4 worm cellular contexts compared by ENCODE assay signal in the genomic region with DNA sequence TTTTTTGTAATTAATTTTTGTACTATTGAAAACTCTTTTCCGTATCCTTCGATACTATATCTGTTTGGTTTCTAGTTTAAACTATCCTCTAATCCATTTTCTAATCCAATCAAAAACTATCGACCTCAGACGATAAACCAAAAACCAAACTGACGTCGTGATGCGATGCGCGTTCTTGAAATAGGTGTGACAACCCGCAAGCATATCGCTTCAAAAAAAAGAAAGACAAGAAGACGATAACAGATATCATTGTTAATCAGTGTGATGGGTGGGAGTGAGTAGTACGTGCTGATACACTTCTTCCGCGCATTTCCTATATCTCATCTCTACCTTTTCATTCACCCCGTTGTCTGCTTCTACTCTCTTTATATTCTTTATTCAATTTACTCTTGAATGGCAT.
TF ChIP-seq lines count a peak whose summit lies in the region.

A gene (plus strand): TSS at position 246 of the 400 bp plus-strand sequence.

TF ChIP-seq in whole organism, L1 larva, 84 proteins besides CTCF, POLR2A, EP300 and RAD21 (continues in another document):
- TF ChIP-seq egl-27 (tag; optimal IDR thresholded peaks at IDR 0.05; lab: Kevin White, UChicago) = no peak
- no peak for TF ChIP-seq jun-1 (tag; optimal IDR thresholded peaks at IDR 0.05; lab: Kevin White, UChicago)
- TF ChIP-seq mab-9 (GFP tag; IDR thresholded peaks at IDR 0.05; lab: Robert Waterston, UW) = no peak
- peak; percentile 44 for TF ChIP-seq lin-14 (GFP tag; optimal IDR thresholded peaks at IDR 0.05; lab: Kevin White, UChicago)
- no peak for TF ChIP-seq C34B4.2 (tag; optimal IDR thresholded peaks at IDR 0.05; lab: Kevin White, UChicago)
- TF ChIP-seq elt-2 (tag; optimal IDR thresholded peaks at IDR 0.05; lab: Kevin White, UChicago) = no peak
- TF ChIP-seq ces-1 (GFP tag; optimal IDR thresholded peaks at IDR 0.05; lab: Kevin White, UChicago) = no peak
- no peak for TF ChIP-seq nhr-90 (tag; optimal IDR thresholded peaks at IDR 0.05; lab: Kevin White, UChicago; ENCODE audit: poor library complexity)
- TF ChIP-seq lir-3 (tag; optimal IDR thresholded peaks at IDR 0.05; lab: Kevin White, UChicago; ENCODE audit: poor library complexity) = no peak
- TF ChIP-seq tlp-1 (tag; optimal IDR thresholded peaks at IDR 0.05; lab: Kevin White, UChicago) = no peak
- TF ChIP-seq ets-5 (GFP tag; IDR thresholded peaks at IDR 0.05; lab: Robert Waterston, UW) = no peak
- no peak for TF ChIP-seq zag-1 (tag; optimal IDR thresholded peaks at IDR 0.05; lab: Kevin White, UChicago)
- TF ChIP-seq nhr-19 (GFP tag; conservative IDR thresholded peaks at IDR 0.05; lab: Robert Waterston, UW) = no peak
- peak; percentile 8 for TF ChIP-seq nhr-20 (tag; optimal IDR thresholded peaks at IDR 0.05; lab: Kevin White, UChicago)
- TF ChIP-seq lin-39 (tag; optimal IDR thresholded peaks at IDR 0.05; lab: Kevin White, UChicago) = no peak
- no peak for TF ChIP-seq dpl-1 (GFP tag; optimal IDR thresholded peaks at IDR 0.05; lab: Kevin White, UChicago)
- TF ChIP-seq pqm-1 (tag; optimal IDR thresholded peaks at IDR 0.05; lab: Kevin White, UChicago) = no peak
- TF ChIP-seq efl-1 (optimal IDR thresholded peaks at IDR 0.05; lab: Kevin White, UChicago) = no peak
- peak in 1 of 2 experiments; percentile 43 for TF ChIP-seq efl-1 (GFP tag; optimal IDR thresholded peaks at IDR 0.05 in 1 of 2; lab: Kevin White, UChicago)
- no peak for TF ChIP-seq snpc-4 (tag; optimal IDR thresholded peaks at IDR 0.05; lab: Kevin White, UChicago)
- no peak for TF ChIP-seq unc-130 (tag; optimal IDR thresholded peaks at IDR 0.05; lab: Kevin White, UChicago)
- TF ChIP-seq rnt-1 (tag; optimal IDR thresholded peaks at IDR 0.05; lab: Kevin White, UChicago) = no peak

TF ChIP-seq in whole organism, L2 larva, 48 proteins besides CTCF, POLR2A, EP300 and RAD21:
- TF ChIP-seq nhr-77 (tag; optimal IDR thresholded peaks at IDR 0.05; lab: Kevin White, UChicago) = no peak
- peak; percentile 75 for TF ChIP-seq sma-9 (GFP tag; optimal IDR thresholded peaks at IDR 0.05; lab: Kevin White, UChicago)
- no peak for TF ChIP-seq sma-9 (tag; optimal IDR thresholded peaks at IDR 0.05; lab: Kevin White, UChicago)
- TF ChIP-seq mab-5 (tag; optimal IDR thresholded peaks at IDR 0.05; lab: Kevin White, UChicago) = no peak
- TF ChIP-seq blmp-1 (tag; optimal IDR thresholded peaks at IDR 0.05; lab: Kevin White, UChicago; ENCODE audit: insufficient read depth) = no peak
- TF ChIP-seq nhr-21 (tag; optimal IDR thresholded peaks at IDR 0.05; lab: Kevin White, UChicago) = peak; percentile 41

TF ChIP-seq in whole organism, L3 larva, 47 proteins besides CTCF, POLR2A, EP300 and RAD21:
- TF ChIP-seq nhr-43 (tag; optimal IDR thresholded peaks at IDR 0.05; lab: Kevin White, UChicago; ENCODE audit: poor library complexity, severe bottlenecking) (peak; percentile 56), nhr-25 (tag; optimal IDR thresholded peaks at IDR 0.05; lab: Kevin White, UChicago) (peak; percentile 33), fkh-2 (tag; optimal IDR thresholded peaks at IDR 0.05; lab: Kevin White, UChicago) (no peak), nhr-23 (tag; optimal IDR thresholded peaks at IDR 0.05; lab: Kevin White, UChicago) (peak; percentile 27), elt-3 (tag; optimal IDR thresholded peaks at IDR 0.05; lab: Kevin White, UChicago) (peak in 2 of 3 experiments; percentile 15 to 84)

TF ChIP-seq in whole organism, L4 larva, 104 proteins besides CTCF, POLR2A, EP300 and RAD21:
- TF ChIP-seq tra-1 (GFP tag; IDR thresholded peaks at IDR 0.05; lab: Robert Waterston, UW) (no peak), D1046.2 (GFP tag; IDR thresholded peaks at IDR 0.05; lab: Robert Waterston, UW) (no peak), mxl-2 (GFP tag; conservative IDR thresholded peaks at IDR 0.05; lab: Robert Waterston, UW) (no peak), nhr-48 (tag; optimal IDR thresholded peaks at IDR 0.05; lab: Kevin White, UChicago) (peak; percentile 55), lin-15B (tag; optimal IDR thresholded peaks at IDR 0.05; lab: Kevin White, UChicago) (no peak), nhr-28 (tag; optimal IDR thresholded peaks at IDR 0.05; lab: Kevin White, UChicago) (peak; percentile 75), mdl-1 (tag; optimal IDR thresholded peaks at IDR 0.05; lab: Kevin White, UChicago) (peak in 1 of 2 experiments; percentile 60), nhr-76 (tag; optimal IDR thresholded peaks at IDR 0.05; lab: Kevin White, UChicago) (no peak), attf-4 (tag; optimal IDR thresholded peaks at IDR 0.05; lab: Kevin White, UChicago) (no peak), ceh-20 (GFP tag; IDR thresholded peaks at IDR 0.05; lab: Robert Waterston, UW) (no peak), hlh-11 (tag; optimal IDR thresholded peaks at IDR 0.05; lab: Kevin White, UChicago) (peak; percentile 36), hif-1 (tag; optimal IDR thresholded peaks at IDR 0.05; lab: Kevin White, UChicago) (no peak), fos-1 (tag; optimal IDR thresholded peaks at IDR 0.05; lab: Kevin White, UChicago) (no peak), aly-2 (tag; optimal IDR thresholded peaks at IDR 0.05; lab: Kevin White, UChicago) (no peak), skn-1 (tag; optimal IDR thresholded peaks at IDR 0.05; lab: Kevin White, UChicago) (no peak), aha-1 (tag; lab: Kevin White, UChicago) (peak; percentile 57), hlh-30 (tag; optimal IDR thresholded peaks at IDR 0.05; lab: Kevin White, UChicago; ENCODE audit: insufficient read depth) (peak; percentile 0), mxl-3 (GFP tag; optimal IDR thresholded peaks at IDR 0.05; lab: Kevin White, UChicago) (peak; percentile 58), dmd-6 (GFP tag; IDR thresholded peaks at IDR 0.05; lab: Robert Waterston, UW) (no peak)
